Worm (Caenorhabditis elegans) whole organism, early embryonic: ENCODE results near the gene C50B6.1.

ENCODE experiments used
- B0310.2 ChIP-seq: sonication (generic microtip); optimal IDR thresholded peaks from 2 replicates; lab custom pipeline; 2016; ENCODE audit warnings: mild to moderate bottlenecking, missing genetic modification characterization, missing compliant biosample characterization
- hmg-4 ChIP-seq: fragments of 200-800 bp; sonication (Bioruptor generic); optimal IDR thresholded peaks from 2 replicates; lab custom pipeline; 2018; ENCODE audit warnings: mild to moderate bottlenecking, missing genetic modification characterization, missing compliant biosample characterization
- tbx-11 ChIP-seq: fragments of 200-800 bp; sonication (Bioruptor generic); IDR thresholded peaks from 2 replicates; pipeline ENCODE4 v1.3.6; 2022; ENCODE audit warnings: missing genetic modification characterization, missing compliant biosample characterization
- tra-4 ChIP-seq: sonication (generic microtip); optimal IDR thresholded peaks from 2 replicates; lab custom pipeline; 2017; ENCODE audit warnings: missing genetic modification characterization, missing compliant biosample characterization

DNA sequence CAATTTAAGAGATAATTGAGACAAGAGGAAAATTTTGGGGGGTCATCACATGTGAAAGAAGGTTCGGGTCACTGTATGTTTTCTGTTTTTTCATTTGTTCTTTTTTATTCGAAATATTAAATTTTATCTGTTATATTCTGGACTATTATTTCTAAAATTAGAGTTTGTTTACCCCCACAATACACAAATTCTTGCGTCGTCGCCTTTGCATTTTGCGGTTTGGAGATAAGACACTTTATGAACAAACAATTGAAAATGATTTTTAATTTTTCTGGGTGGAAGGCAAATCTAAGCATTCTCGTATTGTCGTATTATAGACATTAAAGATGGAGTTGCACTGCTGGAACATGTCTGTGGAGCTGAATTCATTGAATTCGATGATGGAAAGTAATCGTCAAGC, 35.4 kb upstream of the C50B6.1 start:
- TF ChIP-seq tra-4 (no peak), tbx-11 (GFP tag; lab: Robert Waterston, UW) (no peak), hmg-4 (GFP tag; lab: Kevin White, UChicago) (no peak), B0310.2 (tag; lab: Kevin White, UChicago) (no peak)
